Worm (Caenorhabditis elegans) whole organism, L1 larva: ENCODE measurements around the gene F53E10.6.

Experiments used
- C04F5.9 ChIP-seq: sonication (generic microtip); optimal IDR thresholded peaks from 2 replicates; lab custom pipeline; 2016; ENCODE audit warnings: missing genetic modification characterization, missing compliant biosample characterization
- C16A3.4 ChIP-seq: fragments of 150-350 bp; optimal IDR thresholded peaks from 2 replicates; lab custom pipeline; 2014; ENCODE audit warnings: missing biosample characterization, missing genetic modification characterization
- alr-1 ChIP-seq: fragments of 200-800 bp; sonication (Bioruptor generic); optimal IDR thresholded peaks from 2 replicates; lab custom pipeline; 2018; ENCODE audit warnings: borderline replicate concordance, mild to moderate bottlenecking, missing genetic modification characterization, missing compliant biosample characterization
- aly-2 ChIP-seq: fragments of 150-350 bp; optimal IDR thresholded peaks from 2 replicates; lab custom pipeline; 2014; ENCODE audit warnings: missing biosample characterization, missing genetic modification characterization
- ama-1 ChIP-seq: fragments of 150-350 bp; optimal IDR thresholded peaks from 2 replicates; lab custom pipeline; 2014
- blmp-1 ChIP-seq: fragments of 150-350 bp; optimal IDR thresholded peaks from 2 replicates; lab custom pipeline; 2014; ENCODE audit warnings: missing biosample characterization, missing genetic modification characterization
- ceh-8 ChIP-seq: fragments of 200-800 bp; sonication (Bioruptor generic); optimal IDR thresholded peaks from 2 replicates; lab custom pipeline; 2018; ENCODE audit warnings: mild to moderate bottlenecking, missing genetic modification characterization, moderate library complexity, missing compliant biosample characterization
- ceh-88 ChIP-seq: fragments of 200-800 bp; sonication (Bioruptor generic); IDR thresholded peaks from 2 replicates; pipeline ENCODE4 v1.3.6; 2022; ENCODE audit warnings: missing genetic modification characterization, missing compliant biosample characterization
- ceh-90 ChIP-seq: sonication (generic microtip); optimal IDR thresholded peaks from 2 replicates; lab custom pipeline; 2016; ENCODE audit warnings: missing genetic modification characterization, missing compliant biosample characterization
- ces-1 ChIP-seq: fragments of 150-350 bp; optimal IDR thresholded peaks from 2 replicates; lab custom pipeline; 2014; ENCODE audit warnings: missing biosample characterization, missing genetic modification reagents, missing genetic modification characterization
- egl-13 ChIP-seq: sonication (generic microtip); optimal IDR thresholded peaks from 2 replicates; lab custom pipeline; 2016; ENCODE audit warnings: missing genotype, missing genetic modification reagents, missing genetic modification characterization, missing compliant biosample characterization
- elt-3 ChIP-seq, 6 experiments: fragments of 150-350 bp in 1 of 6; sonication (generic microtip); optimal IDR thresholded peaks; 2 replicates each; lab custom pipeline; 2017 to 2018; ENCODE audit warnings: missing biosample characterization in 6 of 6, missing genetic modification characterization in 6 of 6, inconsistent platforms in 1 of 6
- ets-5 ChIP-seq: fragments of 200-800 bp; sonication (Bioruptor generic); IDR thresholded peaks from 2 replicates; pipeline ENCODE4 v1.3.6; 2022; ENCODE audit warnings: missing genetic modification characterization, missing compliant biosample characterization
- fkh-10 ChIP-seq: sonication (generic microtip); optimal IDR thresholded peaks from 2 replicates; lab custom pipeline; 2017; ENCODE audit warnings: missing biosample characterization, missing genetic modification reagents, missing genetic modification characterization
- fos-1 ChIP-seq: fragments of 150-350 bp; optimal IDR thresholded peaks from 2 replicates; lab custom pipeline; 2014; ENCODE audit warnings: missing biosample characterization, missing genetic modification characterization
- hlh-4 ChIP-seq: sonication (generic microtip); optimal IDR thresholded peaks from 2 replicates; lab custom pipeline; 2016; ENCODE audit warnings: mild to moderate bottlenecking, missing genetic modification characterization, missing compliant biosample characterization
- hpl-2 ChIP-seq: fragments of 150-350 bp; optimal IDR thresholded peaks from 2 replicates; lab custom pipeline; 2014; ENCODE audit warnings: missing biosample characterization, missing genetic modification reagents, missing genetic modification characterization
- lin-14 ChIP-seq: fragments of 200-800 bp; sonication (Bioruptor generic); optimal IDR thresholded peaks from 2 replicates; lab custom pipeline; 2018; ENCODE audit warnings: mild to moderate bottlenecking, missing genetic modification characterization, moderate library complexity, missing compliant biosample characterization
- lin-15B ChIP-seq: fragments of 150-350 bp; sonication (generic microtip); optimal IDR thresholded peaks from 3 replicates; lab custom pipeline; 2014; ENCODE audit warnings: missing biosample characterization, missing genetic modification characterization
- lin-35 ChIP-seq, 2 experiments: fragments of 150-350 bp; optimal IDR thresholded peaks; 2 replicates each; lab custom pipeline; 2014; ENCODE audit warnings: missing biosample characterization in 2 of 2, missing genetic modification characterization in 2 of 2, missing genetic modification reagents in 2 of 2
- lin-39 ChIP-seq: fragments of 150-350 bp; optimal IDR thresholded peaks from 2 replicates; lab custom pipeline; 2014; ENCODE audit warnings: missing biosample characterization, missing genetic modification reagents, missing genetic modification characterization
- lir-3 ChIP-seq: sonication (generic microtip); optimal IDR thresholded peaks from 2 replicates; lab custom pipeline; 2016; ENCODE audit warnings: mild to moderate bottlenecking, missing genetic modification characterization, moderate library complexity, missing compliant biosample characterization; ENCODE audit not compliant: poor library complexity
- lsy-2 ChIP-seq, 2 experiments: fragments of 150-350 bp; optimal IDR thresholded peaks; 2 replicates each; lab custom pipeline; 2014; ENCODE audit warnings: missing biosample characterization in 2 of 2, missing genetic modification characterization in 2 of 2
- mab-9 ChIP-seq: fragments of 200-800 bp; sonication (Bioruptor generic); IDR thresholded peaks from 2 replicates; pipeline ENCODE4 v1.3.6; 2022; ENCODE audit warnings: missing genetic modification reagents, missing genetic modification characterization, missing compliant biosample characterization
- mdl-1 ChIP-seq, 2 experiments: fragments of 150-350 bp; optimal IDR thresholded peaks; 2 replicates each; lab custom pipeline; 2014 to 2017; ENCODE audit warnings: missing biosample characterization in 2 of 2, missing genetic modification characterization in 2 of 2, inconsistent platforms in 1 of 2
- mef-2 ChIP-seq: fragments of 150-350 bp; optimal IDR thresholded peaks from 2 replicates; lab custom pipeline; 2014; ENCODE audit warnings: missing biosample characterization, missing genetic modification characterization
- nhr-12 ChIP-seq: sonication (generic microtip); optimal IDR thresholded peaks from 2 replicates; lab custom pipeline; 2017; ENCODE audit warnings: missing biosample characterization, missing genetic modification characterization
- nhr-19 ChIP-seq: fragments of 200-800 bp; sonication (Bioruptor generic); conservative IDR thresholded peaks from 2 replicates; pipeline ENCODE4 v1.3.6; 2022; ENCODE audit warnings: missing genetic modification characterization, missing compliant biosample characterization
- nhr-47 ChIP-seq: sonication (generic microtip); optimal IDR thresholded peaks from 2 replicates; lab custom pipeline; 2016; ENCODE audit warnings: mild to moderate bottlenecking, missing genetic modification characterization, moderate library complexity, missing compliant biosample characterization
- nhr-85 ChIP-seq: sonication (generic microtip); peaks from one replicate; lab custom pipeline; 2016; ENCODE audit warnings: missing genetic modification characterization, inconsistent platforms, missing compliant biosample characterization
- nhr-90 ChIP-seq: sonication (generic microtip); optimal IDR thresholded peaks from 2 replicates; lab custom pipeline; 2016; ENCODE audit warnings: mild to moderate bottlenecking, missing genetic modification characterization, missing compliant biosample characterization; ENCODE audit not compliant: poor library complexity
- pqm-1 ChIP-seq: sonication (generic microtip); optimal IDR thresholded peaks from 3 replicates; lab custom pipeline; 2017; ENCODE audit warnings: missing biosample characterization, missing genetic modification characterization
- rnt-1 ChIP-seq: sonication (generic microtip); optimal IDR thresholded peaks from 2 replicates; lab custom pipeline; 2016; ENCODE audit warnings: mild to moderate bottlenecking, missing genetic modification characterization, moderate library complexity, missing compliant biosample characterization
- skn-1 ChIP-seq: fragments of 150-350 bp; optimal IDR thresholded peaks from 2 replicates; lab custom pipeline; 2014; ENCODE audit warnings: missing biosample characterization, missing genetic modification characterization
- snpc-4 ChIP-seq: fragments of 150-350 bp; optimal IDR thresholded peaks from 2 replicates; lab custom pipeline; 2014; ENCODE audit warnings: missing biosample characterization, missing genetic modification characterization
- sup-37 ChIP-seq: fragments of 200-800 bp; sonication (Bioruptor generic); optimal IDR thresholded peaks from 2 replicates; lab custom pipeline; 2018; ENCODE audit warnings: mild to moderate bottlenecking, missing genetic modification characterization, missing compliant biosample characterization
- swsn-7 ChIP-seq: sonication (generic microtip); optimal IDR thresholded peaks from 2 replicates; lab custom pipeline; 2016; ENCODE audit warnings: missing genetic modification characterization, missing compliant biosample characterization
- tbx-2 ChIP-seq: sonication (generic microtip); optimal IDR thresholded peaks from 2 replicates; lab custom pipeline; 2016; ENCODE audit warnings: missing genetic modification characterization, missing compliant biosample characterization
- unc-130 ChIP-seq: fragments of 150-350 bp; optimal IDR thresholded peaks from 2 replicates; lab custom pipeline; 2017; ENCODE audit warnings: missing biosample characterization, missing genetic modification characterization, inconsistent platforms
- unc-30 ChIP-seq: sonication (generic microtip); optimal IDR thresholded peaks from 2 replicates; lab custom pipeline; 2017; ENCODE audit warnings: missing biosample characterization, missing genetic modification characterization
- unc-86 ChIP-seq: sonication (generic microtip); optimal IDR thresholded peaks from 2 replicates; lab custom pipeline; 2016; ENCODE audit warnings: missing genetic modification characterization, missing compliant biosample characterization
- vab-15 ChIP-seq: sonication (generic microtip); optimal IDR thresholded peaks from 2 replicates; lab custom pipeline; 2017; ENCODE audit warnings: missing genotype, mild to moderate bottlenecking, missing genetic modification characterization, missing compliant biosample characterization
- xbp-1 ChIP-seq: sonication (generic microtip); optimal IDR thresholded peaks from 2 replicates; lab custom pipeline; 2016; ENCODE audit warnings: missing genetic modification characterization, missing compliant biosample characterization
- zag-1 ChIP-seq: fragments of 150-350 bp; optimal IDR thresholded peaks from 2 replicates; lab custom pipeline; 2014; ENCODE audit warnings: missing biosample characterization, missing genetic modification characterization
- zip-4 ChIP-seq: fragments of 200-800 bp; sonication (Bioruptor generic); optimal IDR thresholded peaks from 2 replicates; lab custom pipeline; 2018; ENCODE audit warnings: mild to moderate bottlenecking, missing genetic modification characterization, moderate library complexity, missing compliant biosample characterization
- ztf-4 ChIP-seq: fragments of 150-350 bp; optimal IDR thresholded peaks from 2 replicates; lab custom pipeline; 2014; ENCODE audit warnings: missing biosample characterization, missing genetic modification characterization

Gene F53E10.6

DNA sequence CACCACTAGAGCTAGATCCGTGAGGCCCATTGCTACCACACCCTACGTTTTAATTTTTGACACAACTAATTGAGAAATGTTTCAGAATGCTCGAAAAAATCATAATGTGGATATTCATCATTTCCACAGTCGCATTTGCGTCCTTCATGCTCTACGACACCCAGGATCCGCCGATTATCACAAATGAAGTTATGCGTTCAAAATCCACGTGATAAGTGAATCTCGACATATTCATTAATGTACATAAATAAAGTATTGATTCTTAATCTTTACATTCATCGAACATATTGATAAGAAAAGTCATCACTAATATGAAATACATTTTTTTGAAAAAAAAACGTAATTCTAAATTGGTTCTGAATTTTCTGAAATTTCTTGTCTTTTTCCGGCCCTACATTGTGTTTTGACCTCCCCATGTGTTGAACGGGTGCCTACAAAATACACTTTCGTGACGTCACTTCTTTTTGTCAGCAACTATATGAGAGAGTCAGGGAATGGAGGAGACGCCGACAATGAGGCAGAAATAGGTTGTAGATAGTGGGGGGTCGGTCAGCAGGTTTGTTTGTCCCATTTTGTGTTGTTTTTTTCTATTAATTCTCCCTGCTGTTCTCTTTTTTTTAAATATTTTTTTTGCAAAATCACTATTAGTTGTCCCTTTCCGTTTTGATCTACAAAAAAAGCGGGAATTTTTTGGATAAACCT, 12.3 kb upstream of the F53E10.6 start, which contains the start of gene F53E10.1 (continued):
- no peak for TF ChIP-seq xbp-1 (tag; lab: Kevin White, UChicago)
- TF ChIP-seq, all 84 proteins: peak for 23

DNA sequence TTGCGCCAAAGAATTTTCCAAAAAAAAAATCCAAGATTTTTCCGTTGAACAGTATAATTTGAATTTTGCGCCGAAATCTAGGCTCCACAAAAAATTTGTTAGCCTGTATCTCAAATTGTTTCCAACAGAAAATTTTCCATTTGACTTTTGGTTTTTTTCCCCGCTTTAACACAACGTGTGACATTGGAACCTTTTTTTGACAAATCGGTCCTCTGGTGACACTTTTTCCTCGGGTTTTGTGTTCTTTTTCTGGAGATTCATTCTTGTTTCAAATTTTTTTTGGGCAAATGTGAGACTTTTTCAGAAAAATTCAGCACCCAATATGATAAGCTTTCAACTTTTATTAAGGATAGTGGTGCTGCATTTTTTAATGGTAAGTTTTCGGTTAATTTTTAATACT, 5.5 kb upstream of the F53E10.6 start, which contains the start of gene acr-17:
Gene acr-17 (plus strand): TSS at position 301 of the 400 bp plus-strand sequence.
- TF ChIP-seq aly-2 (tag; lab: Kevin White, UChicago) = no peak

DNA sequence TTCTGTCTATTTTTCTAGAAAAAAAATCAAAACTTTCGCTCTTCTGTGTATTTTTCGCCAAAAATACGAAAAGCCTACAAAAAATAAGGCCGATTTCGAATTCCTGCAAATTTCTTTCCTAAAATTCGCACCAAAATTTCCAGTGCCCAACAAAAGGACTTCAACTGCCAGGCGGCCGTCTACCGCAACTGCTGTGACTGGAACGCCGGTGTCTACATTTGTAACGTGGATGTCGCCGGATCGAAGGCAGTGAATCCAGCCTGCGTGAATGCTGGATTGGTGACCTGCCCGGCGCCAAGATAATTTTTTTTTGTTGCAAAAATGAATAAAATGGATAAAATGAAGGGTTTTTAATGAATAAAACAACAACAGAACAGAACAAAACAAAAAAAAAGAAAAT, 1.0 kb downstream of the F53E10.6 start:
- TF ChIP-seq ceh-88 (GFP tag; lab: Robert Waterston, UW) (no peak), fos-1 (tag; lab: Kevin White, UChicago) (no peak), lsy-2 (tag; optimal IDR thresholded peaks at IDR 0.05; lab: Kevin White, UChicago) (no peak), ces-1 (GFP tag; lab: Kevin White, UChicago) (no peak), unc-86 (tag; lab: Kevin White, UChicago) (no peak), hpl-2 (GFP tag; lab: Kevin White, UChicago) (no peak), nhr-47 (tag; lab: Kevin White, UChicago) (no peak), ceh-8 (no peak)

DNA sequence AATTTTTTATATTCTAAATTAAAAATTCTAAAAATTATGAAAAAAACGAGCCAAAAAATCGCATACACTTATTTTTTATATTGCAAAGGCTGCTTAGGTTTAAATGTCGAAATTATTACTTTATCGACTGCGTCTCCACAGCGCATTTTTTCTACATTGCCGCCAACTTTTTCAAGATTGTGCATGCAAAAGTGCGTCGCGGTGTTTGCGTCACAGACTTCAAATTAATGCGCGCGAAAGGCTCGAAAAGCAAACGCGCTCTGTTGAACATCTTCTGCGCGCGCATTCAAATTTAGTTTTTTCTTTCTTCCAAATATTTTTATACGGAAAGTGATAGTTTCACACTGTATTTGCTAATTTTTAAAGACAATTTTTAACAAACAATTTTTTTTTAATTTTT, 2.3 kb downstream of the F53E10.6 start:
- no peak for TF ChIP-seq mef-2 (tag; lab: Kevin White, UChicago)
- TF ChIP-seq fkh-10 (GFP tag; lab: Kevin White, UChicago) = peak; percentile 31
- peak; percentile 97 for TF ChIP-seq mab-9 (GFP tag; lab: Robert Waterston, UW)
- peak; percentile 35 for TF ChIP-seq blmp-1 (tag; lab: Kevin White, UChicago)
- TF ChIP-seq elt-3 (tag; optimal IDR thresholded peaks at IDR 0.05; lab: Kevin White, UChicago) = peak in 1 of 6 experiments; percentile 1
- TF ChIP-seq hlh-4 (tag; lab: Kevin White, UChicago) = no peak
- TF ChIP-seq zip-4 (GFP tag; lab: Kevin White, UChicago) = peak; percentile 74
- TF ChIP-seq lin-14 (GFP tag; lab: Kevin White, UChicago) = peak; percentile 92
- TF ChIP-seq C04F5.9 (tag; lab: Kevin White, UChicago) = peak; percentile 77
- peak; percentile 93 for TF ChIP-seq unc-86 (tag; lab: Kevin White, UChicago)
- TF ChIP-seq ztf-4 (tag; lab: Kevin White, UChicago) = peak; percentile 67
- TF ChIP-seq lin-35 (GFP tag; optimal IDR thresholded peaks at IDR 0.05; lab: Kevin White, UChicago) = peak; percentile 96 to 99
- no peak for TF ChIP-seq nhr-12 (tag; lab: Kevin White, UChicago)
- TF ChIP-seq unc-30 (tag; lab: Kevin White, UChicago) = no peak
- TF ChIP-seq lin-15B (tag; lab: Kevin White, UChicago) = peak; percentile 68
- TF ChIP-seq zag-1 (tag; lab: Kevin White, UChicago) = no peak
- peak; percentile 63 for TF ChIP-seq vab-15 (tag; lab: Kevin White, UChicago)
- peak; percentile 21 for TF ChIP-seq unc-130 (tag; lab: Kevin White, UChicago)
- TF ChIP-seq ceh-90 (tag; lab: Kevin White, UChicago) = peak; percentile 74
- TF ChIP-seq C16A3.4 (tag; lab: Kevin White, UChicago) = peak; percentile 71
- no peak for TF ChIP-seq ama-1 (lab: Kevin White, UChicago)
- peak; percentile 90 for TF ChIP-seq nhr-90
- TF ChIP-seq swsn-7 (tag; lab: Kevin White, UChicago) = peak; percentile 94
- TF ChIP-seq lir-3 (tag; lab: Kevin White, UChicago) = peak; percentile 88
- peak; percentile 93 for TF ChIP-seq rnt-1 (tag; lab: Kevin White, UChicago)
- no peak for TF ChIP-seq pqm-1 (tag; lab: Kevin White, UChicago)
- TF ChIP-seq mdl-1 (tag; optimal IDR thresholded peaks at IDR 0.05; lab: Kevin White, UChicago) = peak in 1 of 2 experiments; percentile 57
- peak; percentile 98 for TF ChIP-seq nhr-19 (GFP tag; lab: Robert Waterston, UW)
- TF ChIP-seq egl-13 = peak; percentile 95
- peak; percentile 51 for TF ChIP-seq hpl-2 (GFP tag; lab: Kevin White, UChicago)
- TF ChIP-seq lin-39 (tag; lab: Kevin White, UChicago) = peak; percentile 36
- TF ChIP-seq sup-37 = peak; percentile 69
- peak; percentile 94 for TF ChIP-seq tbx-2
- peak; percentile 95 for TF ChIP-seq nhr-85
- peak; percentile 64 for TF ChIP-seq skn-1 (tag; lab: Kevin White, UChicago)
- TF ChIP-seq ces-1 (GFP tag; lab: Kevin White, UChicago) = no peak
- peak; percentile 52; the same call in 1 of the 2 replicates for TF ChIP-seq ets-5 (GFP tag; lab: Robert Waterston, UW)
- TF ChIP-seq snpc-4 (tag; lab: Kevin White, UChicago) = peak; percentile 71
- no peak for TF ChIP-seq alr-1 (tag; lab: Kevin White, UChicago)
